Fruit fly (Drosophila melanogaster) whole organism, embryonic: Measurements from ENCODE around the gene BTBD9.
A peak's percentile ranks its signal among the peaks of the same experiment; 100 is the strongest.

Experiments used
- ATbp ChIP-seq: fragments of 200-800 bp; sonication (Bioruptor generic); optimal IDR thresholded peaks from 2 replicates; lab custom pipeline; 2017; ENCODE audit warnings: missing biosample characterization, mild to moderate bottlenecking, missing genetic modification characterization, missing genetic modification reagents
- Abd-B ChIP-seq: fragments of 200-800 bp; sonication (Bioruptor generic); optimal IDR thresholded peaks from 2 replicates; lab custom pipeline; 2018; ENCODE audit warnings: missing biosample characterization, mild to moderate bottlenecking, missing genetic modification characterization, moderate library complexity
- Aef1 ChIP-seq: fragments of 200-800 bp; sonication (Bioruptor generic); IDR thresholded peaks from 3 replicates; pipeline ENCODE4 v1.3.6; 2022; ENCODE audit warnings: missing biosample characterization, missing genetic modification characterization
- B-H1 ChIP-seq: fragments of 200-800 bp; sonication (Bioruptor generic); IDR thresholded peaks from 3 replicates; pipeline ENCODE4 v1.3.6; 2022; ENCODE audit warnings: missing biosample characterization, missing genetic modification characterization
- Blimp-1 ChIP-seq: fragments of 200-800 bp; sonication (Bioruptor generic); optimal IDR thresholded peaks from 3 replicates; lab custom pipeline; 2018; ENCODE audit warnings: missing biosample characterization, missing genetic modification characterization, mild to moderate bottlenecking, moderate library complexity, missing genetic modification reagents
- BtbVII ChIP-seq: fragments of 200-800 bp; sonication (Bioruptor generic); optimal IDR thresholded peaks from 3 replicates; lab custom pipeline; 2017; ENCODE audit warnings: missing biosample characterization, mild to moderate bottlenecking, missing genetic modification characterization
- Bteb2 ChIP-seq: fragments of 200-800 bp; sonication (Bioruptor generic); optimal IDR thresholded peaks from 2 replicates; lab custom pipeline; 2016; ENCODE audit warnings: missing biosample characterization, missing genetic modification characterization
- CG10431 ChIP-seq: fragments of 200-800 bp; sonication (Bioruptor generic); optimal IDR thresholded peaks from 3 replicates; lab custom pipeline; 2018; ENCODE audit warnings: missing biosample characterization, mild to moderate bottlenecking, missing genetic modification characterization
- CG12071 ChIP-seq: fragments of 200-800 bp; sonication (Bioruptor generic); optimal IDR thresholded peaks from 3 replicates; lab custom pipeline; 2018; ENCODE audit warnings: missing biosample characterization, mild to moderate bottlenecking, missing genetic modification characterization
- CG1233 ChIP-seq: fragments of 200-800 bp; sonication (Bioruptor generic); optimal IDR thresholded peaks from 4 replicates; lab custom pipeline; 2018; ENCODE audit warnings: missing biosample characterization, mild to moderate bottlenecking, missing genetic modification characterization
- CG14050 ChIP-seq: fragments of 200-800 bp; sonication (Bioruptor generic); IDR thresholded peaks from 3 replicates; pipeline ENCODE4 v1.3.6; 2022; ENCODE audit warnings: missing biosample characterization, missing genetic modification characterization
- CG14965 ChIP-seq: fragments of 200-800 bp; sonication (Bioruptor generic); optimal IDR thresholded peaks from 2 replicates; lab custom pipeline; 2016; ENCODE audit warnings: missing biosample characterization, missing genetic modification characterization, borderline replicate concordance
- CG16863 ChIP-seq: fragments of 200-800 bp; sonication (Bioruptor generic); optimal IDR thresholded peaks from 3 replicates; lab custom pipeline; 2016; ENCODE audit warnings: missing biosample characterization, missing genetic modification characterization
- CG17802 ChIP-seq: fragments of 200-800 bp; sonication (Bioruptor generic); optimal IDR thresholded peaks from 2 replicates; lab custom pipeline; 2018; ENCODE audit warnings: missing biosample characterization, mild to moderate bottlenecking, missing genetic modification characterization, moderate library complexity
- CG18599 ChIP-seq: fragments of 200-800 bp; sonication (Bioruptor generic); optimal IDR thresholded peaks from 3 replicates; lab custom pipeline; 2017; ENCODE audit warnings: missing biosample characterization, missing genetic modification characterization, mild to moderate bottlenecking, moderate library complexity, missing genetic modification reagents
- CG30403 ChIP-seq: fragments of 200-800 bp; sonication (Bioruptor generic); optimal IDR thresholded peaks from 3 replicates; lab custom pipeline; 2016; ENCODE audit warnings: missing biosample characterization, missing genetic modification characterization
- CG33213 ChIP-seq: fragments of 200-800 bp; sonication (Bioruptor generic); optimal IDR thresholded peaks from 3 replicates; lab custom pipeline; 2016; ENCODE audit warnings: missing biosample characterization, missing genetic modification characterization
- CG3726 ChIP-seq: fragments of 200-800 bp; sonication (Bioruptor generic); IDR thresholded peaks from 3 replicates; pipeline ENCODE4, ENCODE4 v1.3.6; 2022; ENCODE audit warnings: missing biosample characterization, missing genetic modification characterization
- CG6654 ChIP-seq: fragments of 200-800 bp; sonication (Bioruptor generic); optimal IDR thresholded peaks from 2 replicates; lab custom pipeline; 2017; ENCODE audit warnings: missing biosample characterization, mild to moderate bottlenecking, missing genetic modification characterization
- Chrac-16 ChIP-seq: fragments of 200-800 bp; sonication (Bioruptor generic); optimal IDR thresholded peaks from 3 replicates; lab custom pipeline; 2016; ENCODE audit warnings: missing biosample characterization, missing genetic modification characterization
- Deaf1 ChIP-seq: fragments of 200-800 bp; optimal IDR thresholded peaks from 3 replicates; lab custom pipeline; 2019; ENCODE audit warnings: missing biosample characterization, mild to moderate bottlenecking, missing genetic modification characterization, moderate library complexity
- Dref ChIP-seq: fragments of 200-800 bp; sonication (Bioruptor generic); IDR thresholded peaks from 2 replicates; pipeline ENCODE4 v1.3.6; 2022; ENCODE audit warnings: missing biosample characterization, missing genetic modification characterization
- Drgx ChIP-seq: fragments of 200-800 bp; sonication (Bioruptor generic); IDR thresholded peaks from 2 replicates; pipeline ENCODE4 v1.3.6; 2022; ENCODE audit warnings: missing biosample characterization, missing genetic modification characterization
- Hr39 ChIP-seq: fragments of >200 bp; optimal IDR thresholded peaks from 2 replicates; lab custom pipeline; 2017
- Hr78 ChIP-seq, 2 experiments: fragments of 200-800 bp in 1 of 2; fragments of >200 bp in 1 of 2; sonication (Bioruptor generic) in 1 of 2; optimal IDR thresholded peaks; 2 replicates each; lab custom pipeline; 2017 to 2019; ENCODE audit warnings: missing biosample characterization in 2 of 2, missing genetic modification characterization in 2 of 2, mild to moderate bottlenecking in 1 of 2, moderate library complexity in 1 of 2
- Hsf ChIP-seq: fragments of 200-800 bp; sonication (Bioruptor generic); optimal IDR thresholded peaks from 3 replicates; lab custom pipeline; 2016; ENCODE audit warnings: missing biosample characterization, missing genetic modification characterization
- MESR4 ChIP-seq: fragments of 200-800 bp; sonication (Bioruptor generic); optimal IDR thresholded peaks from 2 replicates; lab custom pipeline; 2018; ENCODE audit warnings: missing biosample characterization, mild to moderate bottlenecking, missing genetic modification characterization, moderate library complexity
- NC2α ChIP-seq: fragments of 200-800 bp; sonication (Bioruptor generic); optimal IDR thresholded peaks from 2 replicates; lab custom pipeline; 2016; ENCODE audit warnings: missing biosample characterization, missing genetic modification characterization
- Scr ChIP-seq: fragments of 200-800 bp; sonication (Bioruptor generic); IDR thresholded peaks from 2 replicates; pipeline ENCODE4 v1.3.6; 2022; ENCODE audit warnings: missing biosample characterization, missing genetic modification characterization; ENCODE audit not compliant: partially characterized antibody
- Tbp ChIP-seq: fragments of >200 bp; optimal IDR thresholded peaks from 2 replicates; lab custom pipeline; 2018; ENCODE audit warnings: missing biosample characterization, missing genetic modification characterization
- ase ChIP-seq: fragments of 200-800 bp; sonication (Bioruptor generic); IDR thresholded peaks from 3 replicates; pipeline ENCODE4 v1.3.6; 2022; ENCODE audit warnings: missing biosample characterization, missing genetic modification characterization
- danr ChIP-seq: fragments of 200-800 bp; sonication (Bioruptor generic); IDR thresholded peaks from 2 replicates; pipeline ENCODE4 v1.3.6; 2022; ENCODE audit warnings: missing biosample characterization, missing genetic modification characterization
- disco-r ChIP-seq: fragments of 200-800 bp; sonication (Bioruptor generic); optimal IDR thresholded peaks from 2 replicates; lab custom pipeline; 2016; ENCODE audit warnings: missing biosample characterization, missing genetic modification characterization
- esg ChIP-seq: fragments of 200-800 bp; sonication (Bioruptor generic); conservative IDR thresholded peaks from 2 replicates; pipeline ENCODE4 v1.3.6; 2022; ENCODE audit warnings: missing biosample characterization, missing genetic modification characterization
- exex ChIP-seq: fragments of 200-800 bp; sonication (Bioruptor generic); optimal IDR thresholded peaks from 4 replicates; lab custom pipeline; 2018; ENCODE audit warnings: missing biosample characterization, mild to moderate bottlenecking, missing genetic modification characterization, moderate library complexity
- fu2 ChIP-seq: fragments of 200-800 bp; sonication (Bioruptor generic); optimal IDR thresholded peaks from 2 replicates; lab custom pipeline; 2016; ENCODE audit warnings: missing biosample characterization, missing genetic modification characterization
- insv ChIP-seq, 2 experiments: fragments of 200-800 bp; sonication (Bioruptor generic); optimal IDR thresholded peaks; 3 replicates each; lab custom pipeline; 2016 to 2018; ENCODE audit warnings: missing biosample characterization in 2 of 2, missing genetic modification characterization in 2 of 2
- inv ChIP-seq: fragments of 200-800 bp; sonication (Bioruptor generic); IDR thresholded peaks from 2 replicates; pipeline ENCODE4 v1.3.6; 2022; ENCODE audit warnings: missing biosample characterization, missing genetic modification characterization; ENCODE audit not compliant: partially characterized antibody
- jing ChIP-seq: fragments of 200-800 bp; sonication (Bioruptor generic); optimal IDR thresholded peaks from 2 replicates; lab custom pipeline; 2018; ENCODE audit warnings: missing biosample characterization, mild to moderate bottlenecking, missing genetic modification characterization
- kay ChIP-seq: fragments of 200-800 bp; sonication (Bioruptor generic); optimal IDR thresholded peaks from 2 replicates; lab custom pipeline; 2016; ENCODE audit warnings: missing biosample characterization, missing genetic modification characterization
- klu ChIP-seq: fragments of 200-800 bp; sonication (Bioruptor generic); IDR thresholded peaks from 2 replicates; pipeline ENCODE4 v1.3.6; 2022; ENCODE audit warnings: missing biosample characterization, missing genetic modification characterization
- lmd ChIP-seq: fragments of 200-800 bp; sonication (Bioruptor generic); IDR thresholded peaks from 2 replicates; pipeline ENCODE4 v1.3.6; 2022; ENCODE audit warnings: missing biosample characterization, missing genetic modification characterization
- lov ChIP-seq, 2 experiments: fragments of 200-800 bp in 1 of 2; fragments of >200 bp in 1 of 2; sonication (Bioruptor generic) in 1 of 2; IDR thresholded peaks in 1 of 2; optimal IDR thresholded peaks in 1 of 2; 2 replicates in 1 of 2; 3 replicates in 1 of 2; pipeline versions ENCODE4 v1.3.6 to Lab custom; 2017 to 2022; ENCODE audit warnings: missing biosample characterization in 1 of 2, missing genetic modification characterization in 1 of 2
- luna ChIP-seq: fragments of 200-800 bp; sonication (Bioruptor generic); optimal IDR thresholded peaks from 2 replicates; lab custom pipeline; 2016; ENCODE audit warnings: missing biosample characterization, missing genetic modification characterization
- pita ChIP-seq: fragments of 200-800 bp; sonication (Bioruptor generic); optimal IDR thresholded peaks from 2 replicates; lab custom pipeline; 2017; ENCODE audit warnings: missing biosample characterization, mild to moderate bottlenecking, missing genetic modification characterization
- prd ChIP-seq, 3 experiments: fragments of >200 bp in 2 of 3; fragments of 200-800 bp in 1 of 3; sonication (Bioruptor generic) in 1 of 3; optimal IDR thresholded peaks in 2 of 3; IDR thresholded peaks in 1 of 3; 2 replicates in 2 of 3; 3 replicates in 1 of 3; pipeline versions ENCODE4 v1.3.6 to Lab custom; 2017 to 2022; ENCODE audit warnings: missing biosample characterization in 1 of 3, missing genetic modification characterization in 1 of 3
- schlank ChIP-seq: fragments of 200-800 bp; sonication (Bioruptor generic); optimal IDR thresholded peaks from 2 replicates; lab custom pipeline; 2018; ENCODE audit warnings: missing biosample characterization, mild to moderate bottlenecking, missing genetic modification characterization
- sna ChIP-seq: fragments of 200-800 bp; sonication (Bioruptor generic); IDR thresholded peaks from 2 replicates; pipeline ENCODE4 v1.3.6; 2022; ENCODE audit warnings: missing biosample characterization, missing genetic modification characterization; ENCODE audit not compliant: partially characterized antibody
- sob ChIP-seq: fragments of 200-800 bp; sonication (Bioruptor generic); IDR thresholded peaks from 2 replicates; pipeline ENCODE4 v1.3.6; 2022; ENCODE audit warnings: missing biosample characterization, missing genetic modification characterization
- vfl ChIP-seq: fragments of 200-800 bp; sonication (Bioruptor generic); optimal IDR thresholded peaks from 2 replicates; lab custom pipeline; 2016; ENCODE audit warnings: missing biosample characterization, missing genetic modification characterization

BTBD9 gene

DNA sequence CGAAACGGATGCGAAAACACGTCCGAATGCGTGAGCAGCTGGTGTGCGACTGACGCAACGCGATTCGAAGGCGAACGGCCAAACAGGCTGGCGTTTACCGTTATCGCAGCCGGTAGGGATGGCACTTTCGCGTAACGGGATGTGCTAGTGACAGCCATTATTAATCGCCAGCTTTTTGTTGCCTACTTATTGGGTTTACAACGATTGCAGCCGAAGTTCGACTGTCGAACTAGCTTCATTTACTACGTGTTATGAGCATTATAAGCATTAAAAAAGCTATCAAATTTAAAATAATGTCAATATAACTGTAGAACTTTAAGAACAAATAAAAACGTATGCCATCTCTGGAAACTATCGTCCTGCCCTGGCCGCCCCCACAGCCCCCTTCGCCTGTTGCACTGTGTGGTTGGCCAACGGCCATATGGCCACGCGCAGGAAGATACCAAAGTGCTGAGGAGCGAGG lies 10.7 kb upstream of the BTBD9 start, which contains the start of gene Rph (continued):
- TF ChIP-seq CG14965 (GFP tag; lab: Kevin White, UChicago) (no peak), kay (no peak), CG18599 (GFP tag; lab: Kevin White, UChicago) (peak; percentile 76), CG12071 (GFP tag; lab: Kevin White, UChicago) (no peak), CG1233 (GFP tag; lab: Kevin White, UChicago) (no peak), B-H1 (no peak), Chrac-16 (no peak), fu2 (GFP tag; lab: Kevin White, UChicago) (no peak), inv (GFP tag; lab: Robert Waterston, UW) (peak; percentile 42; the same call in 1 of the 2 replicates), vfl (GFP tag; lab: Kevin White, UChicago) (no peak), CG33213 (GFP tag; lab: Kevin White, UChicago) (no peak), CG3726 (GFP tag; lab: Robert Waterston, UW) (no peak), ATbp (GFP tag; lab: Kevin White, UChicago) (no peak), prd (optimal IDR thresholded peaks at IDR 0.05; lab: Kevin White, UChicago) (no peak), prd (GFP tag; IDR thresholded peaks at IDR 0.05; lab: Robert Waterston, UW) (peak; percentile 44; the same call in 1 of the 3 replicates), disco-r (GFP tag; lab: Kevin White, UChicago) (no peak), Bteb2 (GFP tag; lab: Kevin White, UChicago) (no peak), Tbp (GFP tag; lab: Kevin White, UChicago) (no peak), jing (GFP tag; lab: Kevin White, UChicago) (no peak), CG10431 (GFP tag; lab: Kevin White, UChicago) (no peak), Abd-B (GFP tag; lab: Kevin White, UChicago) (no peak), insv (GFP tag; optimal IDR thresholded peaks at IDR 0.05; lab: Kevin White, UChicago) (no peak), Deaf1 (tag; lab: Kevin White, UChicago) (peak; percentile 36), klu (GFP tag; lab: Robert Waterston, UW) (no peak), esg (GFP tag; lab: Robert Waterston, UW) (no peak), pita (GFP tag; lab: Kevin White, UChicago) (no peak), NC2α (GFP tag; lab: Kevin White, UChicago) (no peak), schlank (no peak), Hr39 (lab: Kevin White, UChicago) (no peak), lov (optimal IDR thresholded peaks at IDR 0.05; lab: Kevin White, UChicago) (no peak), lov (GFP tag; IDR thresholded peaks at IDR 0.05; lab: Robert Waterston, UW) (no peak), CG17802 (no peak), danr (GFP tag; lab: Robert Waterston, UW) (no peak), luna (GFP tag; lab: Kevin White, UChicago) (no peak), Hr78 (GFP tag; optimal IDR thresholded peaks at IDR 0.05; lab: Kevin White, UChicago) (no peak), sna (no peak), BtbVII (GFP tag; lab: Kevin White, UChicago) (no peak), Blimp-1 (no peak), CG14050 (GFP tag; lab: Robert Waterston, UW) (no peak), Aef1 (GFP tag; lab: Robert Waterston, UW) (no peak), MESR4 (no peak), Dref (GFP tag; lab: Robert Waterston, UW) (no peak), CG6654 (GFP tag; lab: Kevin White, UChicago) (no peak), sob (0 out of 2 replicates have a peak, but pooled peaks have one; percentile 26), lmd (GFP tag; lab: Robert Waterston, UW) (peak; percentile 12; the same call in 1 of the 2 replicates), Drgx (GFP tag; lab: Robert Waterston, UW) (no peak), CG16863 (GFP tag; lab: Kevin White, UChicago) (no peak), Hsf (GFP tag; lab: Kevin White, UChicago) (no peak), exex (tag; lab: Kevin White, UChicago) (no peak), ase (GFP tag; lab: Robert Waterston, UW) (no peak), Scr (GFP tag; lab: Robert Waterston, UW) (peak; percentile 60), CG30403 (no peak)
